Worm (Caenorhabditis elegans): ENCODE data around the gene hlh-11.
A peak's percentile ranks its signal among the peaks of the same experiment; 100 is the strongest.

The hlh-11 gene

DNA sequence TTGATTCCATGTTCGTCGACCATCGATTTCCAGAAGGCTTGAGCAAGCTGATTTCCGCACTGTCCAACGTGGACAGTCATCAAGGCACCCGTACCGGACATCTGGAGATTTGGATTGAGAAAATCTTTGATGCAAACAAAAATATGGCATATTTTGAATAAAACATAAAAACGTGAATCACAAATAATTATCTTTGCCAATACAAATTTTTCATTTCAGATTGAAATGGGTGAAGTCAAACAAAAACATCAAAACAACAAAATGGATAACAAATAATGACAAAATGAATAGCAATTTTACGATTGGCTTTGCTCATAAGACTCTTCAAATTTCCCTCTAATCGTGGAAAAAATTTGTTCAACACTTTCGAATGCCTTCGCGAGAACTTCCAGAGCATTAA, 9.5 kb downstream of the hlh-11 start, which contains the start of gene tbg-1:
Gene tbg-1, minus strand, starts transcription at position 101 of the 400 bp plus-strand sequence.
- TF ChIP-seq rnt-1 (tag; optimal IDR thresholded peaks at IDR 0.05) (no peak), ceh-19 (GFP tag; optimal IDR thresholded peaks at IDR 0.05) (no peak), hlh-15 (tag; optimal IDR thresholded peaks at IDR 0.05) (no peak), eyg-1 (tag; optimal IDR thresholded peaks at IDR 0.05) (no peak), sdc-2 (tag; optimal IDR thresholded peaks at IDR 0.05) (no peak), C38D4.7 (GFP tag; optimal IDR thresholded peaks at IDR 0.05) (no peak), tbx-2 (tag; optimal IDR thresholded peaks at IDR 0.05) (no peak), K02D7.2 (tag; optimal IDR thresholded peaks at IDR 0.05) (no peak), odd-2 (tag; optimal IDR thresholded peaks at IDR 0.05) (no peak), fkh-10 (GFP tag; optimal IDR thresholded peaks at IDR 0.05) (no peak), pha-2 (tag; optimal IDR thresholded peaks at IDR 0.05) (no peak), pqm-1 (tag; optimal IDR thresholded peaks at IDR 0.05) (no peak), fax-1 (tag; optimal IDR thresholded peaks at IDR 0.05) (no peak), ceh-2 (tag; optimal IDR thresholded peaks at IDR 0.05) (no peak)

DNA sequence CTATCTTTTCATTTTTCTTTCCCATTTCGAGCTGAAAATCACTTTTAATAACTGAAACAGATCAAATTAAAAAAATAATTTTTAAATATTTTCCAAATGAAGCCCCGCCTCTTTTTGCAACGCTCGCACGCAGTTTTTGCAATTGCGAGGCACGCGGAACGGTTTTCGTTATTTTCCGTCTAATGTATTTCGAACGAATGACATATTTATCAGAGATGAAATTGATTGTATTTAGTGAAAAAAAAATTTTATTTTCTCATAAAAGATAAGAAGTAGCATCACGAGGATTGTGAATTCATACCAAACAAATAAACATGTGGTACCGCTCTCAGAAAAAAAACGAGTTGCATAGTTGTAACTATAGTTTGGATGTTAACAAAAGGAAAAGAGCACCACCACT, 10.3 kb downstream of the hlh-11 start, which contains the start of gene rpac-19:
Gene rpac-19, minus strand, starts transcription at position 31 of the 400 bp plus-strand sequence.
- TF ChIP-seq dve-1 (tag; optimal IDR thresholded peaks at IDR 0.05) (no peak), unc-42 (tag; optimal IDR thresholded peaks at IDR 0.05) (no peak), pag-3 (tag; optimal IDR thresholded peaks at IDR 0.05; ENCODE audit: borderline replicate concordance) (no peak), mec-3 (tag; optimal IDR thresholded peaks at IDR 0.05; ENCODE audit: borderline replicate concordance) (no peak), ceh-45 (GFP tag; IDR thresholded peaks at IDR 0.05) (no peak), ceh-22 (tag; optimal IDR thresholded peaks at IDR 0.05) (no peak), ceh-6 (GFP tag; optimal IDR thresholded peaks at IDR 0.05) (no peak), unc-3 (GFP tag; conservative IDR thresholded peaks at IDR 0.05) (0 out of 2 replicates have a peak, but pooled peaks have one; percentile 46), unc-3 (tag; optimal IDR thresholded peaks at IDR 0.05) (no peak), C08G9.2 (tag; optimal IDR thresholded peaks at IDR 0.05) (peak; percentile 18), gmeb-2 (tag; optimal IDR thresholded peaks at IDR 0.05) (no peak), F13H6.1 (tag; optimal IDR thresholded peaks at IDR 0.05) (peak; percentile 46), pha-2 (tag; optimal IDR thresholded peaks at IDR 0.05) (peak; percentile 65), madf-2 (tag; optimal IDR thresholded peaks at IDR 0.05) (peak; percentile 42), ceh-14 (tag; optimal IDR thresholded peaks at IDR 0.05) (peak; percentile 73), ceh-9 (tag; optimal IDR thresholded peaks at IDR 0.05) (no peak), eyg-1 (tag; optimal IDR thresholded peaks at IDR 0.05) (no peak), hlh-30 (tag; optimal IDR thresholded peaks at IDR 0.05; ENCODE audit: insufficient read depth) (no peak), sdc-2 (tag; optimal IDR thresholded peaks at IDR 0.05) (peak; percentile 59), hlh-13 (GFP tag; optimal IDR thresholded peaks at IDR 0.05) (no peak), nhr-11 (tag; optimal IDR thresholded peaks at IDR 0.05) (peak; percentile 51), pros-1 (tag; optimal IDR thresholded peaks at IDR 0.05) (no peak), ets-4 (tag; optimal IDR thresholded peaks at IDR 0.05) (no peak), T23F11.4 (GFP tag; optimal IDR thresholded peaks at IDR 0.05) (no peak), pat-9 (tag; optimal IDR thresholded peaks at IDR 0.05) (peak; percentile 48), elt-2 (tag; optimal IDR thresholded peaks at IDR 0.05) (peak; percentile 75), Y22D7AL.16 (tag; optimal IDR thresholded peaks at IDR 0.05) (peak; percentile 55), odd-2 (tag; optimal IDR thresholded peaks at IDR 0.05) (peak; percentile 59), pax-1 (tag; optimal IDR thresholded peaks at IDR 0.05) (no peak), unc-86 (tag; optimal IDR thresholded peaks at IDR 0.05) (peak; percentile 69), ama-1 (optimal IDR thresholded peaks at IDR 0.05) (no peak), ceh-2 (tag; optimal IDR thresholded peaks at IDR 0.05) (peak; percentile 67), rnt-1 (tag; optimal IDR thresholded peaks at IDR 0.05) (no peak), fkh-6 (tag; optimal IDR thresholded peaks at IDR 0.05) (no peak), C38D4.7 (GFP tag; optimal IDR thresholded peaks at IDR 0.05) (peak; percentile 52), ztf-16 (tag; optimal IDR thresholded peaks at IDR 0.05) (no peak), ceh-24 (tag; optimal IDR thresholded peaks at IDR 0.05) (no peak), che-1 (tag; optimal IDR thresholded peaks at IDR 0.05) (peak; percentile 46), pha-4 (tag; optimal IDR thresholded peaks at IDR 0.05) (no peak), ttx-3 (tag; optimal IDR thresholded peaks at IDR 0.05) (peak; percentile 67), nhr-232 (tag; optimal IDR thresholded peaks at IDR 0.05) (no peak), nfya-1 (tag; optimal IDR thresholded peaks at IDR 0.05) (peak; percentile 67), lin-11 (tag; optimal IDR thresholded peaks at IDR 0.05) (peak; percentile 47), hlh-6 (tag; optimal IDR thresholded peaks at IDR 0.05) (no peak), tbx-2 (tag; optimal IDR thresholded peaks at IDR 0.05) (peak; percentile 70)
